Worm (Caenorhabditis elegans): Measurements from ENCODE around the gene T21D12.12.

DNA sequence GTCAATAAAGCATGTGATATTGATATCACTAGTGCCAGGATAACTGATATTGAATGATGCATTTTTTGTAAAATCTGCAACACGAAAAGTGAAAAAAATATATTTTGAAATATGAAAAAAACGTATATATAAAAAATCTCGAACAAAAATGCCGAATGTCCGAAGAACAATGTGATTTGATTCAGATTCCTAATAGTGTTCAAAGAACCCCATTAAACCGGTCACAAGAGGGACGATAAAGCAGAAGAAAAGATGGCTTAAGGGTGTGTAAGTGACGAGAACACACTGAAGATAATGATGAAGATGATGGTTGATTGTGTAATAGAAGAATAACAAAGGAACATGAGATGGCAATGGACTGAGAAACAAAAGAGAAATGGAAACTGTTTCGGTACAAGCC is 21.8 kb downstream of the T21D12.12 start, which contains the start of gene T21D12.14:
- TF ChIP-seq cog-1 (tag; optimal IDR thresholded peaks at IDR 0.05) (no peak), flt-1 (GFP tag; IDR thresholded peaks at IDR 0.05) (no peak), ztf-23 (GFP tag; IDR thresholded peaks at IDR 0.05) (no peak), T22C8.4 (GFP tag; IDR thresholded peaks at IDR 0.05) (no peak), ztf-29 (GFP tag; IDR thresholded peaks at IDR 0.05) (no peak)
